Worm (Caenorhabditis elegans) whole organism, mixed stage, embryonic: Measurements from ENCODE around the gene Y54F10BM.21.

Source experiments
- ceh-83 ChIP-seq: fragments of 200-800 bp; sonication (Bioruptor generic); optimal IDR thresholded peaks from 2 replicates; lab custom pipeline; 2018; ENCODE audit warnings: mild to moderate bottlenecking, missing genetic modification characterization, missing compliant biosample characterization
- ces-1 ChIP-seq: fragments of 150-350 bp; optimal IDR thresholded peaks from 2 replicates; lab custom pipeline; 2014; ENCODE audit warnings: missing biosample characterization, missing genetic modification reagents, missing genetic modification characterization
- cnd-1 ChIP-seq: fragments of 200-800 bp; sonication (Bioruptor generic); optimal IDR thresholded peaks from 2 replicates; lab custom pipeline; 2018; ENCODE audit warnings: mild to moderate bottlenecking, missing genetic modification characterization, missing compliant biosample characterization
- elt-1 ChIP-seq: sonication (generic microtip); optimal IDR thresholded peaks from 2 replicates; lab custom pipeline; 2017; ENCODE audit warnings: missing genetic modification characterization, mild to moderate bottlenecking, missing compliant biosample characterization, antibody characterized with exemption, moderate library complexity, borderline replicate concordance; ENCODE audit not compliant: insufficient read depth
- elt-3 ChIP-seq: fragments of 150-350 bp; optimal IDR thresholded peaks from 2 replicates; lab custom pipeline; 2014; ENCODE audit warnings: missing biosample characterization, missing genetic modification characterization
- lin-13 ChIP-seq: fragments of 150-350 bp; optimal IDR thresholded peaks from 2 replicates; lab custom pipeline; 2014; ENCODE audit warnings: missing biosample characterization, missing genetic modification characterization
- nhr-237 ChIP-seq: fragments of 150-350 bp; optimal IDR thresholded peaks from 2 replicates; lab custom pipeline; 2014; ENCODE audit warnings: missing biosample characterization, missing genetic modification characterization
- pha-4 ChIP-seq: fragments of 150-350 bp; optimal IDR thresholded peaks from 2 replicates; lab custom pipeline; 2018; ENCODE audit warnings: missing biosample characterization, missing genetic modification reagents, missing genetic modification characterization
- unc-62 ChIP-seq: fragments of 150-350 bp; optimal IDR thresholded peaks from 2 replicates; lab custom pipeline; 2014; ENCODE audit warnings: missing biosample characterization, missing genetic modification reagents, missing genetic modification characterization
- ztf-11 ChIP-seq: fragments of 150-350 bp; optimal IDR thresholded peaks from 2 replicates; lab custom pipeline; 2014; ENCODE audit warnings: missing biosample characterization, missing genetic modification characterization

- TF ChIP-seq ceh-83 (GFP tag; lab: Kevin White, UChicago) (no peak), elt-1 (no peak), ces-1 (no peak), ztf-11 (tag; lab: Kevin White, UChicago) (no peak), elt-3 (no peak), nhr-237 (no peak), unc-62 (no peak), lin-13 (no peak), cnd-1 (tag; lab: Kevin White, UChicago) (no peak), pha-4 (tag; lab: Kevin White, UChicago) (no peak)
These were observed at the start of gene Y54F10BM.21 for ce11 chrIII:2276842-2277241.
